Fruit fly (Drosophila melanogaster) whole organism, embryonic: Measurements from ENCODE around the gene TwdlF.

ENCODE experiments used
- Atf-2 ChIP-seq: fragments of 200-800 bp; sonication (Bioruptor generic); optimal IDR thresholded peaks from 2 replicates; lab custom pipeline; 2016; ENCODE audit warnings: missing biosample characterization, missing genetic modification characterization
- Bgb ChIP-seq: fragments of 200-800 bp; sonication (Bioruptor generic); IDR thresholded peaks from 2 replicates; pipeline ENCODE4 v1.3.6; 2022; ENCODE audit warnings: missing biosample characterization, missing genetic modification characterization; ENCODE audit not compliant: partially characterized antibody
- CG11504 ChIP-seq: fragments of 200-800 bp; sonication (Bioruptor generic); optimal IDR thresholded peaks from 3 replicates; lab custom pipeline; 2019; ENCODE audit warnings: missing biosample characterization, mild to moderate bottlenecking, missing genetic modification characterization, moderate library complexity
- CG12769 ChIP-seq: fragments of 200-800 bp; sonication (Bioruptor generic); optimal IDR thresholded peaks from 2 replicates; lab custom pipeline; 2019; ENCODE audit warnings: missing biosample characterization, mild to moderate bottlenecking, missing genetic modification characterization, moderate library complexity
- CG13624 ChIP-seq: fragments of 200-800 bp; sonication (Bioruptor generic); optimal IDR thresholded peaks from 2 replicates; lab custom pipeline; 2016; ENCODE audit warnings: missing biosample characterization, missing genetic modification characterization
- CG1603 ChIP-seq: fragments of 200-800 bp; sonication (Bioruptor generic); optimal IDR thresholded peaks from 2 replicates; lab custom pipeline; 2019; ENCODE audit warnings: missing biosample characterization, mild to moderate bottlenecking, missing genetic modification characterization, moderate library complexity
- CG16815 ChIP-seq: fragments of 200-800 bp; sonication (Bioruptor generic); optimal IDR thresholded peaks from 3 replicates; lab custom pipeline; 2017; ENCODE audit warnings: missing biosample characterization, mild to moderate bottlenecking, missing genetic modification characterization
- CG17612 ChIP-seq: fragments of 200-800 bp; sonication (Bioruptor generic); IDR thresholded peaks from 2 replicates; pipeline ENCODE4 v1.3.6; 2022; ENCODE audit warnings: missing biosample characterization, missing genetic modification characterization
- CG3163 ChIP-seq: fragments of 200-800 bp; sonication (Bioruptor generic); optimal IDR thresholded peaks from 3 replicates; lab custom pipeline; 2016; ENCODE audit warnings: missing biosample characterization, missing genetic modification characterization
- CG4730 ChIP-seq: fragments of 200-800 bp; sonication (Bioruptor generic); IDR thresholded peaks from 2 replicates; pipeline ENCODE4 v1.3.6; 2022; ENCODE audit warnings: missing biosample characterization, missing genetic modification characterization
- CG5180 ChIP-seq: fragments of 200-800 bp; sonication (Bioruptor generic); optimal IDR thresholded peaks from 3 replicates; lab custom pipeline; 2017; ENCODE audit warnings: missing biosample characterization, missing genetic modification characterization, mild to moderate bottlenecking, moderate library complexity, missing genetic modification reagents
- CG6683 ChIP-seq: fragments of 200-800 bp; sonication (Bioruptor generic); optimal IDR thresholded peaks from 2 replicates; lab custom pipeline; 2017; ENCODE audit warnings: missing biosample characterization, mild to moderate bottlenecking, missing genetic modification characterization, missing genetic modification reagents
- CG6791 ChIP-seq: fragments of 200-800 bp; sonication (Bioruptor generic); IDR thresholded peaks from 3 replicates; pipeline ENCODE4 v1.3.6; 2022; ENCODE audit warnings: missing biosample characterization, missing genetic modification characterization; ENCODE audit not compliant: partially characterized antibody
- CG6854 ChIP-seq: fragments of 200-800 bp; sonication (Bioruptor generic); optimal IDR thresholded peaks from 3 replicates; lab custom pipeline; 2017; ENCODE audit warnings: missing biosample characterization, mild to moderate bottlenecking, missing genetic modification characterization
- CG7839 ChIP-seq: fragments of 200-800 bp; sonication (Bioruptor generic); optimal IDR thresholded peaks from 3 replicates; lab custom pipeline; 2018; ENCODE audit warnings: missing biosample characterization, mild to moderate bottlenecking, missing genetic modification characterization, moderate library complexity
- CG9817 ChIP-seq: fragments of 200-800 bp; sonication (Bioruptor generic); optimal IDR thresholded peaks from 2 replicates; lab custom pipeline; 2018; ENCODE audit warnings: missing biosample characterization, mild to moderate bottlenecking, missing genetic modification characterization, moderate library complexity
- D ChIP-seq, 2 experiments: fragments of 200-800 bp in 1 of 2; fragments of >200 bp in 1 of 2; sonication (Bioruptor generic) in 1 of 2; optimal IDR thresholded peaks; 2 replicates in 1 of 2; 3 replicates in 1 of 2; lab custom pipeline; 2017; ENCODE audit warnings: mild to moderate bottlenecking in 1 of 2, missing biosample characterization in 1 of 2, missing genetic modification characterization in 1 of 2, missing genetic modification reagents in 1 of 2
- Dip2 ChIP-seq: fragments of 200-800 bp; sonication (Bioruptor generic); IDR thresholded peaks from 2 replicates; pipeline ENCODE4 v1.3.6; 2022; ENCODE audit warnings: missing biosample characterization, missing genetic modification characterization
- H15 ChIP-seq: fragments of 200-800 bp; sonication (Bioruptor generic); IDR thresholded peaks from 3 replicates; pipeline ENCODE4 v1.3.6; 2022; ENCODE audit warnings: missing biosample characterization, missing genetic modification characterization
- Hr51 ChIP-seq, 2 experiments: fragments of 200-800 bp; sonication (Bioruptor generic); optimal IDR thresholded peaks; 2 replicates in 1 of 2; 3 replicates in 1 of 2; lab custom pipeline; 2016 to 2018; ENCODE audit warnings: missing biosample characterization in 2 of 2, missing genetic modification characterization in 2 of 2, mild to moderate bottlenecking in 1 of 2, moderate library complexity in 1 of 2
- Hr78 ChIP-seq, 2 experiments: fragments of 200-800 bp in 1 of 2; fragments of >200 bp in 1 of 2; sonication (Bioruptor generic) in 1 of 2; optimal IDR thresholded peaks; 2 replicates each; lab custom pipeline; 2017 to 2019; ENCODE audit warnings: missing biosample characterization in 2 of 2, missing genetic modification characterization in 2 of 2, mild to moderate bottlenecking in 1 of 2, moderate library complexity in 1 of 2
- Optix ChIP-seq: fragments of 200-800 bp; sonication (Bioruptor generic); IDR thresholded peaks from 3 replicates; pipeline ENCODE4 v1.3.6; 2022; ENCODE audit warnings: missing biosample characterization, missing genetic modification characterization
- Rfx ChIP-seq: fragments of 200-800 bp; sonication (Bioruptor generic); IDR thresholded peaks from 2 replicates; pipeline ENCODE4 v1.3.6; 2022; ENCODE audit warnings: missing biosample characterization, missing genetic modification characterization
- TFAM ChIP-seq: fragments of 200-800 bp; sonication (Bioruptor generic); optimal IDR thresholded peaks from 2 replicates; lab custom pipeline; 2017; ENCODE audit warnings: missing biosample characterization, missing genetic modification characterization, inconsistent platforms
- amos ChIP-seq: fragments of 200-800 bp; sonication (Bioruptor generic); IDR thresholded peaks from 2 replicates; pipeline ENCODE4 v1.3.6; 2022; ENCODE audit warnings: missing biosample characterization, missing genetic modification characterization; ENCODE audit not compliant: partially characterized antibody
- bab2 ChIP-seq: fragments of 200-800 bp; sonication (Bioruptor generic); optimal IDR thresholded peaks from 2 replicates; lab custom pipeline; 2016; ENCODE audit warnings: missing biosample characterization, missing genetic modification characterization
- br ChIP-seq: fragments of >200 bp; optimal IDR thresholded peaks from 2 replicates; lab custom pipeline; 2017
- bsh ChIP-seq, 2 experiments: fragments of 200-800 bp; sonication (Bioruptor generic); optimal IDR thresholded peaks; 2 replicates each; lab custom pipeline; 2017 to 2018; ENCODE audit warnings: mild to moderate bottlenecking in 2 of 2, missing biosample characterization in 2 of 2, missing genetic modification characterization in 2 of 2, moderate library complexity in 1 of 2
- corto ChIP-seq: fragments of 200-800 bp; sonication (Bioruptor generic); optimal IDR thresholded peaks from 2 replicates; lab custom pipeline; 2016; ENCODE audit warnings: missing biosample characterization, mild to moderate bottlenecking, missing genetic modification characterization, moderate library complexity
- dan ChIP-seq: fragments of 200-800 bp; sonication (Bioruptor generic); IDR thresholded peaks from 2 replicates; pipeline ENCODE4 v1.3.6; 2022; ENCODE audit warnings: missing biosample characterization, missing genetic modification characterization
- disco-r ChIP-seq: fragments of 200-800 bp; sonication (Bioruptor generic); optimal IDR thresholded peaks from 2 replicates; lab custom pipeline; 2016; ENCODE audit warnings: missing biosample characterization, missing genetic modification characterization
- dysf ChIP-seq: fragments of 200-800 bp; sonication (Bioruptor generic); IDR thresholded peaks from 3 replicates; pipeline ENCODE4 v1.3.6; 2022; ENCODE audit warnings: missing biosample characterization, missing genetic modification characterization
- esg ChIP-seq: fragments of 200-800 bp; sonication (Bioruptor generic); conservative IDR thresholded peaks from 2 replicates; pipeline ENCODE4 v1.3.6; 2022; ENCODE audit warnings: missing biosample characterization, missing genetic modification characterization
- eyg ChIP-seq: fragments of 200-800 bp; sonication (Bioruptor generic); optimal IDR thresholded peaks from 3 replicates; lab custom pipeline; 2016; ENCODE audit warnings: missing biosample characterization, missing genetic modification characterization
- fd3F ChIP-seq: fragments of 200-800 bp; sonication (Bioruptor generic); optimal IDR thresholded peaks from 2 replicates; lab custom pipeline; 2018; ENCODE audit warnings: missing biosample characterization, mild to moderate bottlenecking, missing genetic modification characterization, moderate library complexity
- gem ChIP-seq: fragments of 200-800 bp; sonication (Bioruptor generic); optimal IDR thresholded peaks from 2 replicates; lab custom pipeline; 2019; ENCODE audit warnings: missing biosample characterization, mild to moderate bottlenecking, missing genetic modification characterization, moderate library complexity
- grau ChIP-seq: fragments of 200-800 bp; optimal IDR thresholded peaks from 3 replicates; lab custom pipeline; 2019; ENCODE audit warnings: missing biosample characterization, mild to moderate bottlenecking, missing genetic modification characterization, moderate library complexity
- grn ChIP-seq: fragments of 200-800 bp; sonication (Bioruptor generic); optimal IDR thresholded peaks from 3 replicates; lab custom pipeline; 2017; ENCODE audit warnings: missing biosample characterization, missing genetic modification characterization
- hb ChIP-seq: fragments of 200-800 bp; sonication (Bioruptor generic); IDR thresholded peaks from 3 replicates; pipeline ENCODE4 v1.3.6; 2022; ENCODE audit warnings: missing biosample characterization, missing genetic modification characterization; ENCODE audit not compliant: partially characterized antibody
- her ChIP-seq: fragments of 200-800 bp; sonication (Bioruptor generic); optimal IDR thresholded peaks from 2 replicates; lab custom pipeline; 2016; ENCODE audit warnings: missing biosample characterization, missing genetic modification characterization
- ind ChIP-seq: fragments of 200-800 bp; sonication (Bioruptor generic); optimal IDR thresholded peaks from 3 replicates; lab custom pipeline; 2016; ENCODE audit warnings: missing biosample characterization, missing genetic modification characterization
- jigr1 ChIP-seq: fragments of 200-800 bp; sonication (Bioruptor generic); IDR thresholded peaks from 3 replicates; pipeline ENCODE4 v1.3.6; 2022; ENCODE audit warnings: missing biosample characterization, missing genetic modification characterization
- jumu ChIP-seq: fragments of 200-800 bp; sonication (Bioruptor generic); optimal IDR thresholded peaks from 3 replicates; lab custom pipeline; 2016; ENCODE audit warnings: missing biosample characterization, missing genetic modification characterization
- knrl ChIP-seq: fragments of 200-800 bp; sonication (Bioruptor generic); IDR thresholded peaks from 3 replicates; pipeline ENCODE4 v1.3.6; 2022; ENCODE audit warnings: missing biosample characterization, missing genetic modification characterization; ENCODE audit not compliant: partially characterized antibody
- lbe ChIP-seq: fragments of 200-800 bp; sonication (Bioruptor generic); optimal IDR thresholded peaks from 2 replicates; lab custom pipeline; 2016; ENCODE audit warnings: missing biosample characterization, mild to moderate bottlenecking, missing genetic modification characterization
- oc ChIP-seq: fragments of 200-800 bp; sonication (Bioruptor generic); optimal IDR thresholded peaks from 2 replicates; lab custom pipeline; 2018; ENCODE audit warnings: missing biosample characterization, mild to moderate bottlenecking, missing genetic modification characterization, moderate library complexity
- p53 ChIP-seq: fragments of 200-800 bp; sonication (Bioruptor generic); optimal IDR thresholded peaks from 2 replicates; lab custom pipeline; 2016; ENCODE audit warnings: missing biosample characterization, missing genetic modification characterization
- sqz ChIP-seq: fragments of 200-800 bp; sonication (Bioruptor generic); optimal IDR thresholded peaks from 3 replicates; lab custom pipeline; 2018; ENCODE audit warnings: missing biosample characterization, mild to moderate bottlenecking, missing genetic modification characterization
- trem ChIP-seq: fragments of 200-800 bp; optimal IDR thresholded peaks from 3 replicates; lab custom pipeline; 2019; ENCODE audit warnings: missing biosample characterization, mild to moderate bottlenecking, missing genetic modification characterization, moderate library complexity

TwdlF gene

dm6 chr3R:4234991-4235553 is 11.7 kb upstream of the TwdlF start, which contains the start of gene Gel (continued):
- no peak for TF ChIP-seq Hr51 (GFP tag; optimal IDR thresholded peaks at IDR 0.05; lab: Kevin White, UChicago)
- TF ChIP-seq TFAM (GFP tag; lab: Kevin White, UChicago) = no peak
- TF ChIP-seq D (optimal IDR thresholded peaks at IDR 0.05; lab: Kevin White, UChicago) = no peak
- no peak for TF ChIP-seq D (GFP tag; optimal IDR thresholded peaks at IDR 0.05; lab: Kevin White, UChicago)
- no peak for TF ChIP-seq grau (tag; lab: Kevin White, UChicago)
- no peak for TF ChIP-seq corto (GFP tag; lab: Kevin White, UChicago)
- no peak for TF ChIP-seq sqz (GFP tag; lab: Kevin White, UChicago)
- TF ChIP-seq trem (tag; lab: Kevin White, UChicago) = no peak
- no peak for TF ChIP-seq fd3F
- TF ChIP-seq eyg (GFP tag; lab: Kevin White, UChicago) = no peak
- no peak for TF ChIP-seq CG16815 (GFP tag; lab: Kevin White, UChicago)
- no peak for TF ChIP-seq br (lab: Kevin White, UChicago)
- no peak for TF ChIP-seq bsh (GFP tag; optimal IDR thresholded peaks at IDR 0.05; lab: Kevin White, UChicago)
- 0 out of 2 replicates have a peak, but pooled peaks have one; percentile 18 for TF ChIP-seq Bgb (GFP tag; lab: Robert Waterston, UW)
- TF ChIP-seq CG6854 (GFP tag; lab: Kevin White, UChicago) = no peak
- TF ChIP-seq Hr78 (GFP tag; optimal IDR thresholded peaks at IDR 0.05; lab: Kevin White, UChicago) = no peak
- TF ChIP-seq CG9817 = no peak
- TF ChIP-seq CG5180 = no peak
- TF ChIP-seq dan (GFP tag; lab: Robert Waterston, UW) = no peak
- TF ChIP-seq CG6683 (GFP tag; lab: Kevin White, UChicago) = no peak
- no peak for TF ChIP-seq grn (GFP tag; lab: Kevin White, UChicago)
- no peak for TF ChIP-seq CG17612
- TF ChIP-seq CG12769 = no peak
- no peak for TF ChIP-seq CG4730 (GFP tag; lab: Robert Waterston, UW)
- TF ChIP-seq CG13624 (GFP tag; lab: Kevin White, UChicago) = peak; percentile 7

- TF ChIP-seq CG7839 (tag; lab: Kevin White, UChicago) (no peak), disco-r (GFP tag; lab: Kevin White, UChicago) (no peak), Rfx (0 out of 2 replicates have a peak, but pooled peaks have one; percentile 18), p53 (no peak), Dip2 (no peak), amos (GFP tag; lab: Robert Waterston, UW) (no peak), Atf-2 (GFP tag; lab: Kevin White, UChicago) (no peak), CG6791 (no peak), esg (no peak), CG12769 (peak; percentile 8), jumu (no peak), oc (tag; lab: Kevin White, UChicago) (no peak), CG1603 (no peak), gem (tag; lab: Kevin White, UChicago) (no peak), lbe (GFP tag; lab: Kevin White, UChicago) (peak; percentile 6), her (GFP tag; lab: Kevin White, UChicago) (no peak), knrl (GFP tag; lab: Robert Waterston, UW) (no peak), CG3163 (GFP tag; lab: Kevin White, UChicago) (peak; percentile 76), Optix (no peak), CG11504 (tag; lab: Kevin White, UChicago) (no peak), CG6854 (GFP tag; lab: Kevin White, UChicago) (no peak), ind (GFP tag; lab: Kevin White, UChicago) (no peak), hb (GFP tag; lab: Robert Waterston, UW) (no peak), H15 (GFP tag; lab: Robert Waterston, UW) (no peak), jigr1 (no peak), dysf (no peak), bab2 (GFP tag; lab: Kevin White, UChicago) (no peak)
These were observed 10.3 kb upstream of the TwdlF start for dm6 chr3R:4236534-4236933.
